Worm (Caenorhabditis elegans) whole organism, late embryonic: ENCODE measurements around the gene ddo-2.
A peak's percentile ranks its signal among the peaks of the same experiment; 100 is the strongest.

Experiments used
- C38D4.7 ChIP-seq: fragments of 200-800 bp; sonication (Bioruptor generic); optimal IDR thresholded peaks from 2 replicates; lab custom pipeline; 2018; ENCODE audit warnings: mild to moderate bottlenecking, missing genetic modification characterization, moderate library complexity, missing compliant biosample characterization
- K02D7.2 ChIP-seq: sonication (generic microtip); optimal IDR thresholded peaks from 2 replicates; lab custom pipeline; 2017; ENCODE audit warnings: mild to moderate bottlenecking, missing genetic modification characterization, missing compliant biosample characterization
- K09A11.1 ChIP-seq: sonication (generic microtip); optimal IDR thresholded peaks from 2 replicates; lab custom pipeline; 2017; ENCODE audit warnings: antibody characterized with exemption, mild to moderate bottlenecking, missing genetic modification characterization, missing compliant biosample characterization; ENCODE audit not compliant: insufficient read depth
- ahr-1 ChIP-seq: sonication (generic microtip); optimal IDR thresholded peaks from 2 replicates; lab custom pipeline; 2016; ENCODE audit warnings: missing genetic modification characterization, missing compliant biosample characterization
- ama-1 ChIP-seq: fragments of 150-350 bp; optimal IDR thresholded peaks from 2 replicates; lab custom pipeline; 2014
- ceh-2 ChIP-seq: sonication (generic microtip); optimal IDR thresholded peaks from 2 replicates; lab custom pipeline; 2016; ENCODE audit warnings: missing genotype, missing genetic modification characterization, missing compliant biosample characterization
- ceh-30 ChIP-seq: fragments of 150-350 bp; optimal IDR thresholded peaks from 2 replicates; lab custom pipeline; 2014; ENCODE audit warnings: missing biosample characterization, missing genetic modification characterization
- ceh-34 ChIP-seq: sonication (generic microtip); optimal IDR thresholded peaks from 2 replicates; lab custom pipeline; 2016; ENCODE audit warnings: mild to moderate bottlenecking, missing genetic modification characterization, missing compliant biosample characterization
- ceh-9 ChIP-seq: sonication (generic microtip); optimal IDR thresholded peaks from 2 replicates; lab custom pipeline; 2016; ENCODE audit warnings: mild to moderate bottlenecking, missing genetic modification characterization, inconsistent platforms, missing compliant biosample characterization
- dve-1 ChIP-seq: sonication (generic microtip); optimal IDR thresholded peaks from 2 replicates; lab custom pipeline; 2017; ENCODE audit warnings: antibody characterized with exemption, mild to moderate bottlenecking, missing genetic modification characterization, missing compliant biosample characterization
- elt-2 ChIP-seq: sonication (generic microtip); optimal IDR thresholded peaks from 2 replicates; lab custom pipeline; 2016; ENCODE audit warnings: missing genetic modification reagents, missing genetic modification characterization, missing compliant biosample characterization
- elt-4 ChIP-seq: sonication (generic microtip); optimal IDR thresholded peaks from 2 replicates; lab custom pipeline; 2016; ENCODE audit warnings: missing genetic modification characterization, missing compliant biosample characterization
- fkh-10 ChIP-seq: fragments of 150-350 bp; optimal IDR thresholded peaks from 2 replicates; lab custom pipeline; 2014; ENCODE audit warnings: missing biosample characterization, missing genetic modification reagents, missing genetic modification characterization
- hlh-13 ChIP-seq: fragments of 200-800 bp; sonication (Bioruptor generic); optimal IDR thresholded peaks from 2 replicates; lab custom pipeline; 2018; ENCODE audit warnings: mild to moderate bottlenecking, missing genetic modification characterization, missing compliant biosample characterization
- hlh-15 ChIP-seq: sonication (generic microtip); optimal IDR thresholded peaks from 2 replicates; lab custom pipeline; 2016; ENCODE audit warnings: missing genetic modification characterization, missing compliant biosample characterization
- hlh-30 ChIP-seq: sonication (generic microtip); optimal IDR thresholded peaks from 2 replicates; lab custom pipeline; 2017; ENCODE audit warnings: antibody characterized with exemption, missing genetic modification characterization, missing compliant biosample characterization; ENCODE audit not compliant: insufficient read depth
- hlh-6 ChIP-seq: sonication (generic microtip); optimal IDR thresholded peaks from 2 replicates; lab custom pipeline; 2016; ENCODE audit warnings: missing genotype, missing genetic modification characterization, missing compliant biosample characterization
- lim-6 ChIP-seq: sonication (generic microtip); optimal IDR thresholded peaks from 2 replicates; lab custom pipeline; 2016; ENCODE audit warnings: missing genetic modification characterization, missing compliant biosample characterization
- mec-3 ChIP-seq: sonication (generic microtip); optimal IDR thresholded peaks from 2 replicates; lab custom pipeline; 2016; ENCODE audit warnings: borderline replicate concordance, missing genetic modification characterization, missing compliant biosample characterization
- nhr-232 ChIP-seq: sonication (generic microtip); optimal IDR thresholded peaks from 2 replicates; lab custom pipeline; 2016; ENCODE audit warnings: missing genetic modification characterization, missing compliant biosample characterization
- odd-2 ChIP-seq: sonication (generic microtip); optimal IDR thresholded peaks from 2 replicates; lab custom pipeline; 2017; ENCODE audit warnings: antibody characterized with exemption, mild to moderate bottlenecking, missing genetic modification characterization, missing compliant biosample characterization
- pha-2 ChIP-seq: sonication (generic microtip); optimal IDR thresholded peaks from 2 replicates; lab custom pipeline; 2017; ENCODE audit warnings: mild to moderate bottlenecking, missing genetic modification characterization, missing compliant biosample characterization
- pqm-1 ChIP-seq: sonication (generic microtip); optimal IDR thresholded peaks from 2 replicates; lab custom pipeline; 2016; ENCODE audit warnings: missing genetic modification characterization, missing compliant biosample characterization
- pros-1 ChIP-seq: fragments of 150-350 bp; optimal IDR thresholded peaks from 2 replicates; lab custom pipeline; 2014; ENCODE audit warnings: missing biosample characterization, missing genetic modification reagents, missing genetic modification characterization
- ref-2 ChIP-seq: sonication (generic microtip); optimal IDR thresholded peaks from 2 replicates; lab custom pipeline; 2016; ENCODE audit warnings: missing genetic modification characterization, missing compliant biosample characterization
- sdc-2 ChIP-seq: sonication (generic microtip); optimal IDR thresholded peaks from 2 replicates; lab custom pipeline; 2016; ENCODE audit warnings: missing genotype, missing genetic modification characterization, missing compliant biosample characterization
- sox-4 ChIP-seq: sonication (generic microtip); optimal IDR thresholded peaks from 2 replicates; lab custom pipeline; 2017; ENCODE audit warnings: mild to moderate bottlenecking, missing genetic modification characterization, inconsistent platforms, missing compliant biosample characterization
- unc-42 ChIP-seq: sonication (generic microtip); optimal IDR thresholded peaks from 2 replicates; lab custom pipeline; 2016; ENCODE audit warnings: missing genotype, missing genetic modification characterization, missing compliant biosample characterization
- unc-55 ChIP-seq: sonication (generic microtip); optimal IDR thresholded peaks from 2 replicates; lab custom pipeline; 2017; ENCODE audit warnings: missing biosample characterization, missing genetic modification reagents, missing genetic modification characterization
- ztf-16 ChIP-seq: sonication (generic microtip); optimal IDR thresholded peaks from 2 replicates; lab custom pipeline; 2017; ENCODE audit warnings: missing genetic modification characterization, missing compliant biosample characterization

The ddo-2 gene

DNA sequence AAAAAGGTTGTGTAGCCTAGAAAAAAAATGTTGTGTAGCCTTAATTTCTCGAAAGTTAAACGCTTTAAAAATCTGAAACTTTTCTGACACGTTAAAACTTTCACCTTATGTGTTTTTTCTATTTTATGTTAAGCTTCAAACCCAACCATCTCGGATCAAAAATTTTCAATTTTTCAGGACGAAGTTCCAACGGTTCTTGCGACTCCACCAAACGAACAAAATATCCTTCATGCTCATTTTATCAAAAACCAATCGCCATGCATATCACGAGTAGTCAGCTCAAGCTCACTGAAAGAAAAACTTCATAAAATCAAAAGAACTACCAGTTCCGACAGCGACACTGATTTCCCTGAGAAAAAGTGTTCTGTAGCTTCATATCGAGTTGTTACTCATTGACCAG lies 1.0 kb upstream of the ddo-2 start:
- TF ChIP-seq unc-42 (no peak), hlh-15 (tag; lab: Kevin White, UChicago) (no peak), pha-2 (tag; lab: Kevin White, UChicago) (no peak), ceh-9 (tag; lab: Kevin White, UChicago) (no peak), sox-4 (tag; lab: Kevin White, UChicago) (no peak), hlh-6 (no peak), hlh-30 (tag; lab: Kevin White, UChicago) (no peak)

DNA sequence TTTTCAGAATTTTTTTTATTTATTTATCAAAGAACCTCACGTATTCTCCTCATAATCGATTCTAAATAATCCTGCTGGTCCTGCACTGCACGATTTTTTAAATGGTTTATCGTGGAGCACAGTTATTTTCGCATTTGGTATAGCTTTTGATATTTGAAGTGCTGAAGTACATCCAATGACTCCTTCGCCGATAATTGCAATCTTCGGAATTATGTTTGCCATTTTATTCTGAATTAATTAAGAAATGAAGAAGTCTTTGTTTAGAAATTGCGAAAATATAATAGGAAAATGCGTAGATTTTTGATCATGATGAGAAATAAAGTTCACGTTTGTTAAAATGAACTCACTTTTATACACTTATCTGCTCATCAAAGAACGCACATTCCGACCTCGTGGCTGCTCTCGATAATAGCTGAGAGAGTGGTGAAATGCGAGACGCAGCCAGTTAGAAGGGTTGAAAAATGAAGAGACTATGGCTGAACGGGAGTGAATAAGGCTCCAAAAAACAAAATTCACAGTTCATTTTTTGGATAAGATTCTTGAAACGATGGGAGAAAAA lies 621 bp downstream of the ddo-2 start:
- TF ChIP-seq hlh-6 = no peak
- no peak for TF ChIP-seq sdc-2 (tag; lab: Kevin White, UChicago)
- TF ChIP-seq mec-3 (tag; lab: Kevin White, UChicago) = no peak
- peak; percentile 19 for TF ChIP-seq unc-55 (GFP tag; lab: Kevin White, UChicago)

DNA sequence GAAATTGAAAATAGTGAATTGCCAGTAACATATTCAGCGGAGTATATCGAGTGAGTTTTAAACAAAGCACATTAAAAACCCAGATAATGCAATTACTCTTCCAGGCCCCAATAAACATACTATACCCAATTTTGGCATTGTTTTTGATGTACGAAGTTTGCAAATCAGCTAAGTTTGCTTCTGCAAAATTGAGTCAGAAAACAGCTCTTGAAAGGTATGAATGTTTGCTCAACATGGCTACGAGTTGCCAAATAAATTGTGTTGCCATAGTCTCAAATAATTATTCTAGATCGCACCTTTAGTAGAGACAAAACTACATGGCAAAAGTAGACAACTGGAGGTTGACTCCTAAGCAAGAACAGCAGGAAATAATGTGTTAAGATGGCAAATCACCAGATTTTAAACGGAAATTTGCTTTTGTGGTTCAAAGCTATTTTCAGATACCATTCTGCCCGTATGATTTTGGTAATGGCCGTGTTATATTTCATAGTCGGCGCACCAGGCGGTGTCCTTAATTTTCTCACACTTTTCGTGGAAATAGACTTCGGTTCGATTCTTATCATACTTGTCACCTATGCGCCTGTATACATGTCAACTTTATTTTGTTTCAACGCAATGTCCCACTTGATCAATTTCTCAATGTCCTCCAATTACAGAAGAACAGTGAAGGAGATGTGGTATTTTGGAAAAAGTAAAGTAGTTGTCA lies 2.9 kb downstream of the ddo-2 start:
- no peak for TF ChIP-seq lim-6 (tag; lab: Kevin White, UChicago)
- no peak for TF ChIP-seq sdc-2 (tag; lab: Kevin White, UChicago)

DNA sequence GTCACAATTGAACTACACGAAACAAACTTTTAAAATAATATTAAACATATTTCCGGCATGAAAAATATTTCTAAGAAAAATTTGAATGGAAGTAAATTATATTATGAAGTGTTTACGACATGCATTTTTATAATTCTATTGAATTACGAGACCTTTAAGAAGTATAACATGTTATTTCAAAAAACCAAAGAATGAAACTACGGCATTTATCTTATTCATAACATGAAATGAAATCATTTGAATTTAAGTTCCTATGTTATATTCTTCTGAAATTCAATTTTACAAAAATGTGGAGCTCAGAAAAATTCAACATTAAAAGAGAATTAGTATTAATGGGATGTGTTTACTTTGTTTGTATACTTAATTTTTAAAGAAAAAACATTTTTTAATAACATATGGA lies 4.5 kb downstream of the ddo-2 start, which contains the start of gene srw-71:
Gene srw-71, minus strand, starts transcription at position 101 of the 400 bp plus-strand sequence.
- TF ChIP-seq odd-2 (tag; lab: Kevin White, UChicago) (no peak), elt-4 (tag; lab: Kevin White, UChicago) (no peak), pqm-1 (tag; lab: Kevin White, UChicago) (no peak), C38D4.7 (GFP tag; lab: Kevin White, UChicago) (no peak), elt-2 (tag; lab: Kevin White, UChicago) (no peak)

DNA sequence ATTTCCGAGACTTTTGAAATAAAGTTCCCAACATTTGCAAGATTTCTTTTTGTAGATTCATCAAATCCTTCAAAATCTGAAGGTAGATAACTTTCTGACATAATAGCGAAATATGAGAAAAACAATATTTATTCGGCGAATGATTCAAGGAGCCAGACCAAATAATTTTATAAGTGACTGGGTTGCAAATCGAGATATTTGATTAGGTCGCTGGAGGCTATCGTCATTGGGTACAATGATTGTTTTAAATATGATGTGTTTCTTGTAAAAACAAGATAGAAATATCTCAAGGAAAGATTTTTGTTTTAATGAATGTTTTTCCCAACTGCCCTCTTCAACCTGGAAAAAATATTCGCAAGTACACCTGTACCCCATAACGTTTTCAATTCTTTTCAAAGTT lies 6.6 kb downstream of the ddo-2 start, which contains the start of gene srw-69:
Gene srw-69, minus strand, starts transcription at position 101 of the 400 bp plus-strand sequence.
- TF ChIP-seq ceh-30 (tag; lab: Kevin White, UChicago) (no peak), ceh-2 (tag; lab: Kevin White, UChicago) (no peak)
- TF ChIP-seq, all 69 proteins: peak for 0

DNA sequence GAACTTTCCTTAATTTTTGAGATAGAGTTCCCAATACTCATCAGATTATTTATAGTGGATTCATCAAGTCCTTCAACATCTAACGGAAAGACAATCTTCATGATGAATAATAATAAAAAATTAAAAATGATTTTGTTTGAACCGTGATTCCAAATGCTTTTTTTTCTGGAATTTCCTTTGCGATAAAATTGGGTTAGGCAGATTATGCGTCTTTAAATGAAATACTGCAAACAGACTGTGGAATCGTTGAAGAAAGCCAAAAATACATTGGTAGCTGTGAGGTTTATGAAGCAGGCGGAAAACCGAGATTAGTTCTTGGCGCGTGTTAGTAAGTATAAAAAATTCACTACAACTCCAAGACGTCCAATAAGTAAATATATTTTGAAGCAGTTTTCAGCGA lies 8.9 kb downstream of the ddo-2 start, which contains the start of gene srw-68:
Gene srw-68, minus strand, starts transcription at position 101 of the 400 bp plus-strand sequence.
- TF ChIP-seq ama-1 (lab: Kevin White, UChicago) = no peak
- no peak for TF ChIP-seq ref-2 (tag; lab: Kevin White, UChicago)
- TF ChIP-seq ztf-16 (tag; lab: Kevin White, UChicago) = no peak
- no peak for TF ChIP-seq fkh-10 (GFP tag; lab: Kevin White, UChicago)
- TF ChIP-seq ceh-34 (tag; lab: Kevin White, UChicago) = no peak

DNA sequence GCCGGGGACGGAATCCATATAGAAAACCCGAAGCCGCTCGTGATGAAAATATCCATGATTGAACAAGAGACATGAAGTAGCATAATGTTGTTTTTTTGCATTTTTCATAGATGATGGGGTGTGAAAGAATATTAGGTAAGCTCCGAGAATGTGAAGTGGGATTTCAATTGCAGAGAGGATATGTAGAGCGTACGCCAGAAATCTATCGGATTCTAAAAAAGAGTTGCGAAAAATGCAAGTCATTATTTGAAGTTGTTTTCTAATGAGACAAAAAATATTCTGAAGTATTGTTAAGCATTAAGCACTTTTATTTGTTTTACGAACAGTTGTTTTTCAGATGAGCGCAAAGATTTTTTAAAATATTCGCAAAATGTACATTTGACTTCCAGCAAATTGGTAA lies 11.2 kb downstream of the ddo-2 start, which contains the start of gene F18E3.10:
Gene F18E3.10, minus strand, starts transcription at position 101 of the 400 bp plus-strand sequence.
- TF ChIP-seq K02D7.2 (tag; lab: Kevin White, UChicago) (no peak), hlh-13 (GFP tag; lab: Kevin White, UChicago) (no peak), nhr-232 (tag; lab: Kevin White, UChicago) (no peak)

DNA sequence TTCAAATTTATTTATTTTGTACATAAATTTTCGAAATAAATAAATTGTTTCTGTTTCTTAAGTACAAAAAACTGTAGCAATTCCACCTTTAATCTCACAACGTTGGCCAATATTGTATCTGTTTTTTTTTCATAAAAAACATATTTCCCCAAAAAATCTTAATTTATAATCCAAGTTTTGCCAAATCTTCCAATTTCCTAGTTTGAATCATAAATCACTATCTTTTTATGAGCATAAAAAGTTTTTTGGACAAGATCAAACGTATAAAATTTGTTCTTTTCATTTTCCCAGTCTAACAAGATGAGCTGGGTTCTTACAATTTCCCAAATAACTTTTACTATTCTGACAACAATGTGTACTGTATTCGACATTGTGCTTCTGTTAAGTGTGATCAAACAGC lies 15.3 kb downstream of the ddo-2 start, which contains the start of gene srxa-4:
Gene srxa-4, plus strand, starts transcription at position 301 of the 400 bp plus-strand sequence.
- TF ChIP-seq ztf-16 (tag; lab: Kevin White, UChicago) (no peak), ahr-1 (tag; lab: Kevin White, UChicago) (no peak), hlh-6 (no peak), pros-1 (tag; lab: Kevin White, UChicago) (no peak), K09A11.1 (tag; lab: Kevin White, UChicago) (no peak), dve-1 (tag; lab: Kevin White, UChicago) (no peak), hlh-15 (tag; lab: Kevin White, UChicago) (no peak)
